Worm (Caenorhabditis elegans) whole organism, L3 larva: ENCODE data around the gene srh-111.

Source experiments
- ama-1 ChIP-seq: fragments of 150-350 bp; optimal IDR thresholded peaks from 2 replicates; lab custom pipeline; 2018
- pha-4 ChIP-seq: fragments of 150-350 bp; optimal IDR thresholded peaks from 2 replicates; lab custom pipeline; 2014; ENCODE audit warnings: missing biosample characterization, missing genetic modification reagents, missing genetic modification characterization
- pqm-1 ChIP-seq: fragments of 150-350 bp; optimal IDR thresholded peaks from 2 replicates; lab custom pipeline; 2017; ENCODE audit warnings: missing biosample characterization, missing genetic modification characterization, inconsistent platforms
- snpc-4 ChIP-seq: fragments of 150-350 bp; optimal IDR thresholded peaks from 2 replicates; lab custom pipeline; 2014; ENCODE audit warnings: missing biosample characterization, missing genetic modification characterization

DNA sequence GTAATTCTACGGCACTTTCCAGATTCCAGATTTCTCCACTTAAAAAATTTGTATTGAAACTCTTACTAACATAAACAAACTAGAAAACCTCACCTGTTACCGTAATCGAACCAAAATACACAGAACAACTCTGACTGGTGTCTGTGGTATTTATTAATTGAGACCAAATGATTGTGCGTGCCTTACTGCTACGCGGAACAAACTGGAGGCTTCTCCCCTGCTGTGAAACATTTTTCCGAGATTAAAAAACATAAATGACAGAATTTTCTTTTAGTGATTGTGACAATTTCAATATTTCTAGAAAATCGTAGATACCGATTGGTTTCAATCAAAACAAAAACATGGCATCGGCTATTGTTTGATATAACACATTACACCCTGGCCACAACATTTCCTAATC, 35.1 kb downstream of the srh-111 start:
- TF ChIP-seq ama-1 = no peak
- TF ChIP-seq pha-4 (tag; lab: Kevin White, UChicago) = no peak
- TF ChIP-seq snpc-4 = no peak
- no peak for TF ChIP-seq pqm-1 (tag; lab: Kevin White, UChicago)
